Worm (Caenorhabditis elegans) whole organism, mixed stage, embryonic: ENCODE data around the gene ttr-24.

ENCODE experiments used
- ceh-39 ChIP-seq: fragments of 150-350 bp; optimal IDR thresholded peaks from 2 replicates; lab custom pipeline; 2014; ENCODE audit warnings: missing biosample characterization, missing genetic modification characterization
- ham-2 ChIP-seq: fragments of 200-800 bp; sonication (Bioruptor generic); optimal IDR thresholded peaks from 2 replicates; lab custom pipeline; 2018; ENCODE audit warnings: mild to moderate bottlenecking, missing genetic modification characterization, missing compliant biosample characterization
- mls-2 ChIP-seq: sonication (generic microtip); optimal IDR thresholded peaks from 2 replicates; lab custom pipeline; 2016; ENCODE audit warnings: mild to moderate bottlenecking, missing genetic modification characterization, moderate library complexity, missing compliant biosample characterization

ce11 chrV:18605510-18605909 lies 49.1 kb upstream of the ttr-24 start:
- TF ChIP-seq ham-2 (GFP tag; lab: Kevin White, UChicago) (no peak), ceh-39 (tag; lab: Kevin White, UChicago) (no peak), mls-2 (no peak)
